Worm (Caenorhabditis elegans) whole organism, L4 larva: ENCODE measurements around the gene Y69A2AR.23.

Experiments used
- F10B5.3 ChIP-seq: sonication (generic microtip); optimal IDR thresholded peaks from 2 replicates; lab custom pipeline; 2016; ENCODE audit warnings: mild to moderate bottlenecking, missing genetic modification characterization, missing compliant biosample characterization
- T20F7.1 ChIP-seq: fragments of 200-800 bp; sonication (Bioruptor generic); optimal IDR thresholded peaks from 2 replicates; lab custom pipeline; 2018; ENCODE audit warnings: mild to moderate bottlenecking, missing genetic modification characterization, missing compliant biosample characterization
- Y48G9A.11 ChIP-seq: fragments of 200-800 bp; sonication (Bioruptor generic); IDR thresholded peaks from 2 replicates; pipeline ENCODE4 v1.3.6; 2022; ENCODE audit warnings: missing genetic modification reagents, missing genetic modification characterization, missing compliant biosample characterization
- Y5F2A.4 ChIP-seq: fragments of 200-800 bp; sonication (Bioruptor generic); optimal IDR thresholded peaks from 2 replicates; lab custom pipeline; 2018; ENCODE audit warnings: mild to moderate bottlenecking, missing genetic modification characterization, missing compliant biosample characterization
- ZK337.2 ChIP-seq: fragments of 200-800 bp; sonication (Bioruptor generic); IDR thresholded peaks from 2 replicates; pipeline ENCODE4 v1.3.6; 2022; ENCODE audit warnings: missing genetic modification reagents, missing genetic modification characterization, missing compliant biosample characterization
- attf-4 ChIP-seq: sonication (generic microtip); optimal IDR thresholded peaks from 3 replicates; lab custom pipeline; 2017; ENCODE audit warnings: missing biosample characterization, missing genetic modification characterization
- ceh-20 ChIP-seq: fragments of 200-800 bp; sonication (Bioruptor generic); IDR thresholded peaks from 2 replicates; pipeline ENCODE4 v1.3.6; 2022; ENCODE audit warnings: missing genetic modification reagents, missing genetic modification characterization, missing compliant biosample characterization
- ceh-28 ChIP-seq: fragments of 150-350 bp; optimal IDR thresholded peaks from 2 replicates; lab custom pipeline; 2014; ENCODE audit warnings: missing biosample characterization, missing genetic modification reagents, missing genetic modification characterization
- ceh-62 ChIP-seq: sonication (generic microtip); optimal IDR thresholded peaks from 2 replicates; lab custom pipeline; 2017; ENCODE audit warnings: missing biosample characterization, missing genetic modification characterization
- ces-1 ChIP-seq: fragments of 150-350 bp; sonication (generic microtip); optimal IDR thresholded peaks from 4 replicates; lab custom pipeline; 2014; ENCODE audit warnings: missing biosample characterization, missing genetic modification reagents, missing genetic modification characterization
- dpl-1 ChIP-seq: fragments of 150-350 bp; optimal IDR thresholded peaks from 2 replicates; lab custom pipeline; 2014; ENCODE audit warnings: missing biosample characterization, missing genetic modification reagents, missing genetic modification characterization
- egl-27 ChIP-seq: sonication (generic microtip); optimal IDR thresholded peaks from 3 replicates; lab custom pipeline; 2017; ENCODE audit warnings: missing biosample characterization, missing genetic modification reagents, missing genetic modification characterization
- egl-43 ChIP-seq: fragments of 200-800 bp; sonication (Bioruptor generic); IDR thresholded peaks from 2 replicates; pipeline ENCODE4 v1.3.6; 2022; ENCODE audit warnings: missing genetic modification reagents, missing genetic modification characterization, missing compliant biosample characterization
- lin-15B ChIP-seq: fragments of 150-350 bp; sonication (generic microtip); optimal IDR thresholded peaks from 3 replicates; lab custom pipeline; 2014; ENCODE audit warnings: missing biosample characterization, missing genetic modification characterization
- lin-38 ChIP-seq: fragments of 200-800 bp; sonication (Bioruptor generic); IDR thresholded peaks from 2 replicates; pipeline ENCODE4 v1.3.6; 2022; ENCODE audit warnings: missing genetic modification reagents, missing genetic modification characterization, missing compliant biosample characterization
- madf-5 ChIP-seq, 2 experiments: fragments of 200-800 bp; sonication (Bioruptor generic); IDR thresholded peaks; 2 replicates each; pipeline ENCODE4 v1.3.6; 2022; ENCODE audit warnings: missing compliant biosample characterization in 2 of 2, missing genetic modification characterization in 2 of 2
- mxl-2 ChIP-seq: fragments of 200-800 bp; sonication (Bioruptor generic); conservative IDR thresholded peaks from 2 replicates; pipeline ENCODE4 v1.3.6; 2022; ENCODE audit warnings: missing genetic modification reagents, missing genetic modification characterization, missing compliant biosample characterization
- nhr-11 ChIP-seq: fragments of 150-350 bp; optimal IDR thresholded peaks from 2 replicates; lab custom pipeline; 2014; ENCODE audit warnings: missing biosample characterization, missing genetic modification characterization
- nhr-25 ChIP-seq: sonication (generic microtip); optimal IDR thresholded peaks from 2 replicates; lab custom pipeline; 2017; ENCODE audit warnings: missing genetic modification characterization, mild to moderate bottlenecking, missing compliant biosample characterization, antibody characterized with exemption, moderate library complexity, borderline replicate concordance; ENCODE audit not compliant: insufficient read depth
- rbr-2 ChIP-seq: sonication (generic microtip); optimal IDR thresholded peaks from 2 replicates; lab custom pipeline; 2016; ENCODE audit warnings: missing genotype, missing genetic modification characterization, missing compliant biosample characterization
- set-16 ChIP-seq: fragments of 200-800 bp; sonication (Bioruptor generic); IDR thresholded peaks from 2 replicates; pipeline ENCODE4 v1.3.6; 2022; ENCODE audit warnings: missing genetic modification reagents, missing genetic modification characterization, missing compliant biosample characterization
- unc-39 ChIP-seq: sonication (generic microtip); optimal IDR thresholded peaks from 2 replicates; lab custom pipeline; 2017; ENCODE audit warnings: missing biosample characterization, missing genetic modification characterization
- zip-11 ChIP-seq: fragments of 200-800 bp; sonication (Bioruptor generic); IDR thresholded peaks from 2 replicates; pipeline ENCODE4 v1.3.6; 2022; ENCODE audit warnings: missing genetic modification characterization, missing compliant biosample characterization

Gene Y69A2AR.23

ce11 chrIV:2537741-2538140 is 13.7 kb downstream of the Y69A2AR.23 start:
- TF ChIP-seq ces-1 (GFP tag; lab: Kevin White, UChicago) (peak; percentile 13), egl-27 (tag; lab: Kevin White, UChicago) (no peak), unc-39 (tag; lab: Kevin White, UChicago) (no peak)

DNA sequence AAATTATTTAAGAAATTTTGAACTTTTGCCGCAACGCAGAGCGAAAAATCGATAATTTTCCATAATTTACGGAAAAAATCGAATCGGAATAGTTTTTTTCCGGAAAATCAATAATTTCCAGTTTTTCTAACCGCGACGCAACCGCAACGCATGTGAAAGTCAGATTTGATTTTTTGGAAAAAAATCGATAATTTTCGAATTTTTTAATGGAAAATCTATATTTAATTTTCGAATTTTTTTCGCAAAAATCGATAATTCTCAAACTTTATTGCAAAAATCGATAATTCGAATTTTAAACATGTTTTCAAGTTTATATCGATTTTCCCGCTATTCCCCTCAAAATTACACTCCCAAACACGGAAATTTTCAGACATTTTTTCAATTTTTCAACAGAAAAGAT is 21.2 kb downstream of the Y69A2AR.23 start:
- no peak for TF ChIP-seq ceh-20 (GFP tag; lab: Robert Waterston, UW)
- TF ChIP-seq ceh-28 (tag; lab: Kevin White, UChicago), result peak; percentile 77

DNA sequence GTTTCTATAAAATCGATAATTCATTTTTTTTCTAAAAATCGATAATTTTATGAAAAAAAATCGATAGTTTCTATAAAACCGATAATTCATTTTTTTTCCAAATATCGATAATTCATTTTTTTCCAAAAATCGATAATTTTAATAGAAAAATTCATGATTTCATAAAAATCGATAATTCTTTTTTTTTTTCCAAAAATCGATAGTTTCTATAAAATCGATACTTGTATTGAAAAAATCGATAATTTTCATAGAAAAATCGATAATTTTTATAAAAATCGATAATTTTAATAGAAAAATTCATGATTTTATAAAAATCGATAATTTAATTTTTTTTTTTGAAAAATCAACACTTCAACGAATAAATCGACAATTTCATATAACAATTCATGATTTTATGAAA is 22.2 kb downstream of the Y69A2AR.23 start:
- TF ChIP-seq ceh-28 (tag; lab: Kevin White, UChicago) (peak; percentile 79), mxl-2 (GFP tag; lab: Robert Waterston, UW) (no peak)

ce11 chrIV:2528741-2529140 is 22.7 kb downstream of the Y69A2AR.23 start:
- peak; percentile 15 for TF ChIP-seq ceh-28 (tag; lab: Kevin White, UChicago)

ce11 chrIV:2526836-2527235 is 24.6 kb downstream of the Y69A2AR.23 start:
- no peak for TF ChIP-seq rbr-2
- no peak for TF ChIP-seq lin-15B
- peak; percentile 66 for TF ChIP-seq ceh-28 (tag; lab: Kevin White, UChicago)

DNA sequence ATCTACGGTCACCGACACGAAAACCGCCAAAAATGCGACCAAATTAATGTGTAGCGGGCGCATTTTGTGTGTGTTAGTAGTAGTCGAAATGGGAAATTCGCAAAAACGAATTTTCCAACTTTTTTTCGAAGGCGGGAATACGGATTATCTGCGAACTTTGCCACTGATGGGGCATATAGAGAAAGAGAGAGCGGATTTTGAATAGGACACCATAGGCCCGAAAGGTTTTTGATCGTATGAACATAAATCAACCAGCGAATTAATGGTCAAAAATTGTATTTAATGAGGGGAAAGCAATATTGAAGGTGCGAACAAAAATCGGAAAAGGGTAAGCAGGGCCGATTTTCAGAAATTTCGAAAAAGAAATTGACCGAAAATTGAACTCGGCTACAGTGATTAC is 43.7 kb downstream of the Y69A2AR.23 start, which contains the start of gene Y69A2AR.22:
TSS of gene Y69A2AR.22 (minus strand) at position 101 of the 400 bp plus-strand sequence.
- no peak for TF ChIP-seq zip-11 (GFP tag; lab: Robert Waterston, UW)
- no peak for TF ChIP-seq madf-5 (GFP tag; IDR thresholded peaks at IDR 0.05; lab: Robert Waterston, UW)
- TF ChIP-seq F10B5.3 (tag; lab: Kevin White, UChicago), result no peak
- TF ChIP-seq T20F7.1, result no peak
- TF ChIP-seq nhr-25 (tag; lab: Kevin White, UChicago), result no peak
- no peak for TF ChIP-seq rbr-2
- no peak for TF ChIP-seq Y5F2A.4 (GFP tag; lab: Kevin White, UChicago)
- no peak for TF ChIP-seq dpl-1 (GFP tag; lab: Kevin White, UChicago)
- no peak for TF ChIP-seq Y48G9A.11 (GFP tag; lab: Robert Waterston, UW)
- no peak for TF ChIP-seq ceh-62
- TF ChIP-seq ceh-20 (GFP tag; lab: Robert Waterston, UW), result no peak
- TF ChIP-seq attf-4 (tag; lab: Kevin White, UChicago), result no peak
- TF ChIP-seq ZK337.2 (GFP tag; lab: Robert Waterston, UW), result no peak
- no peak for TF ChIP-seq nhr-11 (tag; lab: Kevin White, UChicago)
- TF ChIP-seq, all 104 proteins: peak for 0

- TF ChIP-seq lin-38 (GFP tag; lab: Robert Waterston, UW), result 0 out of 2 replicates have a peak, but pooled peaks have one; percentile 37
- peak; percentile 51; the same call in 1 of the 2 replicates for TF ChIP-seq egl-43
- peak; percentile 27; the same call in 1 of the 2 replicates for TF ChIP-seq set-16 (GFP tag; lab: Robert Waterston, UW)
Measured at ce11 chrIV:2502609-2503008, 48.9 kb downstream of the Y69A2AR.23 start.
